Worm (Caenorhabditis elegans) whole organism, L4/young adult: Measurements from ENCODE around the gene ver-3.

Experiments used
- W03F9.2 ChIP-seq: fragments of 150-350 bp; optimal IDR thresholded peaks from 2 replicates; lab custom pipeline; 2014; ENCODE audit warnings: missing biosample characterization, missing genetic modification characterization
- dao-5 ChIP-seq: sonication (generic microtip); optimal IDR thresholded peaks from 2 replicates; lab custom pipeline; 2016; ENCODE audit warnings: missing genotype, missing genetic modification characterization, moderate library complexity, missing compliant biosample characterization
- him-1 ChIP-seq: sonication (generic microtip); optimal IDR thresholded peaks from 2 replicates; lab custom pipeline; 2016; ENCODE audit warnings: missing genotype, missing genetic modification reagents, missing genetic modification characterization, missing compliant biosample characterization

ce11 chrX:10948852-10949251, 43.4 kb upstream of the ver-3 start, which contains the start of gene T21B6.3:
- TF ChIP-seq dao-5 (tag; lab: Kevin White, UChicago) (no peak), W03F9.2 (no peak), him-1 (tag; lab: Kevin White, UChicago) (no peak)
